Fruit fly (Drosophila melanogaster) whole organism, embryonic: Measurements from ENCODE around the gene CG31495.

ENCODE experiments used
- Abd-B ChIP-seq: fragments of 200-800 bp; sonication (Bioruptor generic); optimal IDR thresholded peaks from 2 replicates; lab custom pipeline; 2018; ENCODE audit warnings: missing biosample characterization, mild to moderate bottlenecking, missing genetic modification characterization, moderate library complexity
- Awh ChIP-seq: fragments of 200-800 bp; sonication (Bioruptor generic); IDR thresholded peaks from 2 replicates; pipeline ENCODE4, ENCODE4 v1.3.6; 2022; ENCODE audit warnings: missing biosample characterization, missing genetic modification characterization
- B-H2 ChIP-seq: fragments of 200-800 bp; sonication (Bioruptor generic); optimal IDR thresholded peaks from 2 replicates; lab custom pipeline; 2018; ENCODE audit warnings: missing biosample characterization, mild to moderate bottlenecking, missing genetic modification characterization
- Bdp1 ChIP-seq: fragments of 200-800 bp; sonication (Bioruptor generic); optimal IDR thresholded peaks from 3 replicates; lab custom pipeline; 2016; ENCODE audit warnings: missing biosample characterization, missing genetic modification characterization
- CG11085 ChIP-seq: fragments of 200-800 bp; sonication (Bioruptor generic); IDR thresholded peaks from 2 replicates; pipeline ENCODE4 v1.3.6; 2022; ENCODE audit warnings: missing biosample characterization, missing genetic modification characterization
- CG11560 ChIP-seq: fragments of 200-800 bp; sonication (Bioruptor generic); IDR thresholded peaks from 3 replicates; pipeline ENCODE4 v1.3.6; 2022; ENCODE audit warnings: missing biosample characterization, missing genetic modification characterization
- CG12299 ChIP-seq: fragments of 200-800 bp; sonication (Bioruptor generic); optimal IDR thresholded peaks from 2 replicates; lab custom pipeline; 2018; ENCODE audit warnings: missing biosample characterization, mild to moderate bottlenecking, missing genetic modification characterization
- CG13775 ChIP-seq: fragments of 200-800 bp; sonication (Bioruptor generic); optimal IDR thresholded peaks from 3 replicates; lab custom pipeline; 2017; ENCODE audit warnings: missing biosample characterization, mild to moderate bottlenecking, missing genetic modification characterization
- CG14667 ChIP-seq: fragments of 200-800 bp; sonication (Bioruptor generic); IDR thresholded peaks from 2 replicates; pipeline ENCODE4 v1.3.6; 2022; ENCODE audit warnings: missing biosample characterization, missing genetic modification characterization
- CG15601 ChIP-seq: fragments of 200-800 bp; sonication (Bioruptor generic); optimal IDR thresholded peaks from 3 replicates; lab custom pipeline; 2019; ENCODE audit warnings: missing biosample characterization, mild to moderate bottlenecking, missing genetic modification characterization, moderate library complexity
- CG1603 ChIP-seq: fragments of 200-800 bp; sonication (Bioruptor generic); optimal IDR thresholded peaks from 2 replicates; lab custom pipeline; 2019; ENCODE audit warnings: missing biosample characterization, mild to moderate bottlenecking, missing genetic modification characterization, moderate library complexity
- CG1647 ChIP-seq: fragments of 200-800 bp; sonication (Bioruptor generic); optimal IDR thresholded peaks from 3 replicates; lab custom pipeline; 2016; ENCODE audit warnings: missing biosample characterization, missing genetic modification characterization
- CG17568 ChIP-seq: fragments of 200-800 bp; sonication (Bioruptor generic); optimal IDR thresholded peaks from 2 replicates; lab custom pipeline; 2018; ENCODE audit warnings: missing biosample characterization, mild to moderate bottlenecking, missing genetic modification characterization, moderate library complexity
- CG18262 ChIP-seq: fragments of 200-800 bp; optimal IDR thresholded peaks from 3 replicates; lab custom pipeline; 2019; ENCODE audit warnings: missing biosample characterization, mild to moderate bottlenecking, missing genetic modification characterization, moderate library complexity
- CG18764 ChIP-seq: fragments of 200-800 bp; sonication (Bioruptor generic); optimal IDR thresholded peaks from 3 replicates; lab custom pipeline; 2016; ENCODE audit warnings: missing biosample characterization, missing genetic modification characterization
- CG2202 ChIP-seq: fragments of 200-800 bp; sonication (Bioruptor generic); optimal IDR thresholded peaks from 2 replicates; lab custom pipeline; 2018; ENCODE audit warnings: missing biosample characterization, mild to moderate bottlenecking, missing genetic modification characterization
- CG42726 ChIP-seq: fragments of 200-800 bp; sonication (Bioruptor generic); IDR thresholded peaks from 2 replicates; pipeline ENCODE4 v1.3.6; 2022; ENCODE audit warnings: missing biosample characterization, missing genetic modification characterization; ENCODE audit not compliant: partially characterized antibody
- CG4282 ChIP-seq: fragments of 200-800 bp; sonication (Bioruptor generic); optimal IDR thresholded peaks from 2 replicates; lab custom pipeline; 2016; ENCODE audit warnings: missing biosample characterization, missing genetic modification characterization
- CG4360 ChIP-seq: fragments of 200-800 bp; sonication (Bioruptor generic); IDR thresholded peaks from 2 replicates; pipeline ENCODE4 v1.3.6; 2022; ENCODE audit warnings: missing biosample characterization, missing genetic modification characterization
- CG5245 ChIP-seq: fragments of 200-800 bp; sonication (Bioruptor generic); optimal IDR thresholded peaks from 3 replicates; lab custom pipeline; 2016; ENCODE audit warnings: missing biosample characterization, missing genetic modification characterization
- CG7372 ChIP-seq: fragments of 200-800 bp; sonication (Bioruptor generic); IDR thresholded peaks from 2 replicates; pipeline ENCODE4 v1.3.6; 2022; ENCODE audit warnings: missing biosample characterization, missing genetic modification characterization
- CG8290 ChIP-seq, 3 experiments: fragments of 200-800 bp; sonication (Bioruptor generic); optimal IDR thresholded peaks; 2 replicates each; lab custom pipeline; 2016 to 2019; ENCODE audit warnings: missing biosample characterization in 3 of 3, missing genetic modification characterization in 3 of 3, mild to moderate bottlenecking in 2 of 3, moderate library complexity in 1 of 3
- CG8765 ChIP-seq: fragments of 200-800 bp; sonication (Bioruptor generic); IDR thresholded peaks from 2 replicates; pipeline ENCODE4 v1.3.6; 2022; ENCODE audit warnings: missing biosample characterization, missing genetic modification characterization
- CG8944 ChIP-seq: fragments of 200-800 bp; sonication (Bioruptor generic); optimal IDR thresholded peaks from 3 replicates; lab custom pipeline; 2016; ENCODE audit warnings: missing biosample characterization, missing genetic modification characterization
- CTCF ChIP-seq: fragments of 200-800 bp; sonication (Bioruptor generic); optimal IDR thresholded peaks from 2 replicates; lab custom pipeline; 2017; ENCODE audit warnings: missing biosample characterization, mild to moderate bottlenecking, missing genetic modification characterization, moderate library complexity
- Dbx ChIP-seq: fragments of 200-800 bp; sonication (Bioruptor generic); IDR thresholded peaks from 3 replicates; pipeline ENCODE4 v1.3.6; 2022; ENCODE audit warnings: missing biosample characterization, missing genetic modification characterization
- E2f2 ChIP-seq: fragments of 200-800 bp; sonication (Bioruptor generic); IDR thresholded peaks from 2 replicates; pipeline ENCODE4 v1.3.6; 2022; ENCODE audit warnings: missing biosample characterization, missing genetic modification characterization
- GATAe ChIP-seq: fragments of 200-800 bp; sonication (Bioruptor generic); conservative IDR thresholded peaks from 2 replicates; pipeline ENCODE4 v1.3.6; 2022; ENCODE audit warnings: missing biosample characterization, missing genetic modification characterization
- Nf-YB ChIP-seq: fragments of 200-800 bp; sonication (Bioruptor generic); optimal IDR thresholded peaks from 3 replicates; lab custom pipeline; 2019; ENCODE audit warnings: missing biosample characterization, mild to moderate bottlenecking, missing genetic modification characterization, moderate library complexity
- Oaz ChIP-seq: fragments of 200-800 bp; sonication (Bioruptor generic); IDR thresholded peaks from 2 replicates; pipeline ENCODE4 v1.3.6; 2022; ENCODE audit warnings: missing biosample characterization, missing genetic modification characterization
- Opbp ChIP-seq: fragments of 200-800 bp; sonication (Bioruptor generic); IDR thresholded peaks from 3 replicates; pipeline ENCODE4 v1.3.6; 2022; ENCODE audit warnings: missing biosample characterization, missing genetic modification characterization; ENCODE audit not compliant: partially characterized antibody
- PHDP ChIP-seq: fragments of 200-800 bp; sonication (Bioruptor generic); optimal IDR thresholded peaks from 3 replicates; lab custom pipeline; 2018; ENCODE audit warnings: missing biosample characterization, mild to moderate bottlenecking, missing genetic modification characterization, moderate library complexity
- Spps ChIP-seq: fragments of 200-800 bp; sonication (Bioruptor generic); optimal IDR thresholded peaks from 2 replicates; lab custom pipeline; 2018; ENCODE audit warnings: missing biosample characterization, mild to moderate bottlenecking, missing genetic modification characterization
- Sry-β ChIP-seq: fragments of 200-800 bp; sonication (Bioruptor generic); optimal IDR thresholded peaks from 2 replicates; lab custom pipeline; 2018; ENCODE audit warnings: missing biosample characterization, mild to moderate bottlenecking, missing genetic modification characterization, moderate library complexity
- ase ChIP-seq: fragments of 200-800 bp; sonication (Bioruptor generic); IDR thresholded peaks from 3 replicates; pipeline ENCODE4 v1.3.6; 2022; ENCODE audit warnings: missing biosample characterization, missing genetic modification characterization
- ato ChIP-seq: fragments of 200-800 bp; sonication (Bioruptor generic); IDR thresholded peaks from 2 replicates; pipeline ENCODE4 v1.3.6; 2022; ENCODE audit warnings: missing biosample characterization, missing genetic modification characterization; ENCODE audit not compliant: partially characterized antibody
- danr ChIP-seq: fragments of 200-800 bp; sonication (Bioruptor generic); IDR thresholded peaks from 2 replicates; pipeline ENCODE4 v1.3.6; 2022; ENCODE audit warnings: missing biosample characterization, missing genetic modification characterization
- dmrt99B ChIP-seq: fragments of 200-800 bp; sonication (Bioruptor generic); optimal IDR thresholded peaks from 2 replicates; lab custom pipeline; 2018; ENCODE audit warnings: missing biosample characterization, mild to moderate bottlenecking, missing genetic modification characterization, moderate library complexity
- dpn ChIP-seq, 2 experiments: fragments of 200-800 bp; sonication (Bioruptor generic); optimal IDR thresholded peaks; 3 replicates each; lab custom pipeline; 2016; ENCODE audit warnings: missing biosample characterization in 2 of 2, missing genetic modification characterization in 2 of 2
- emc ChIP-seq: fragments of 200-800 bp; sonication (Bioruptor generic); optimal IDR thresholded peaks from 2 replicates; lab custom pipeline; 2016; ENCODE audit warnings: missing biosample characterization, missing genetic modification characterization
- en ChIP-seq: fragments of 200-800 bp; sonication (Bioruptor generic); optimal IDR thresholded peaks from 2 replicates; lab custom pipeline; 2016; ENCODE audit warnings: missing biosample characterization, missing genetic modification characterization
- gfzf ChIP-seq: fragments of 200-800 bp; sonication (Bioruptor generic); optimal IDR thresholded peaks from 2 replicates; lab custom pipeline; 2016; ENCODE audit warnings: missing biosample characterization, mild to moderate bottlenecking, missing genetic modification characterization, moderate library complexity
- ham ChIP-seq: fragments of 200-800 bp; sonication (Bioruptor generic); IDR thresholded peaks from 2 replicates; pipeline ENCODE4 v1.3.6; 2022; ENCODE audit warnings: missing biosample characterization, missing genetic modification characterization
- insv ChIP-seq, 2 experiments: fragments of 200-800 bp; sonication (Bioruptor generic); optimal IDR thresholded peaks; 3 replicates each; lab custom pipeline; 2016 to 2018; ENCODE audit warnings: missing biosample characterization in 2 of 2, missing genetic modification characterization in 2 of 2
- lmd ChIP-seq: fragments of 200-800 bp; sonication (Bioruptor generic); IDR thresholded peaks from 2 replicates; pipeline ENCODE4 v1.3.6; 2022; ENCODE audit warnings: missing biosample characterization, missing genetic modification characterization
- luna ChIP-seq: fragments of 200-800 bp; sonication (Bioruptor generic); optimal IDR thresholded peaks from 2 replicates; lab custom pipeline; 2016; ENCODE audit warnings: missing biosample characterization, missing genetic modification characterization
- p53 ChIP-seq: fragments of 200-800 bp; sonication (Bioruptor generic); optimal IDR thresholded peaks from 2 replicates; lab custom pipeline; 2016; ENCODE audit warnings: missing biosample characterization, missing genetic modification characterization
- rib ChIP-seq: fragments of 200-800 bp; sonication (Bioruptor generic); IDR thresholded peaks from 2 replicates; pipeline ENCODE4 v1.3.6; 2022; ENCODE audit warnings: missing biosample characterization, missing genetic modification characterization
- sens ChIP-seq: fragments of 200-800 bp; sonication (Bioruptor generic); peaks from one replicate; lab custom pipeline; 2016; ENCODE audit warnings: missing biosample characterization, missing genetic modification characterization
- tap ChIP-seq: fragments of 200-800 bp; optimal IDR thresholded peaks from 3 replicates; lab custom pipeline; 2019; ENCODE audit warnings: missing biosample characterization, mild to moderate bottlenecking, missing genetic modification characterization, moderate library complexity
- ttk ChIP-seq: fragments of 200-800 bp; sonication (Bioruptor generic); IDR thresholded peaks from 2 replicates; pipeline ENCODE4 v2.1.2; 2022; ENCODE audit warnings: missing biosample characterization, missing genetic modification characterization
- twi ChIP-seq: fragments of 200-800 bp; optimal IDR thresholded peaks from 2 replicates; lab custom pipeline; 2019; ENCODE audit warnings: missing biosample characterization, mild to moderate bottlenecking, missing genetic modification characterization, moderate library complexity
- yki ChIP-seq: fragments of >200 bp; optimal IDR thresholded peaks from 3 replicates; lab custom pipeline; 2018

CG31495 gene

DNA sequence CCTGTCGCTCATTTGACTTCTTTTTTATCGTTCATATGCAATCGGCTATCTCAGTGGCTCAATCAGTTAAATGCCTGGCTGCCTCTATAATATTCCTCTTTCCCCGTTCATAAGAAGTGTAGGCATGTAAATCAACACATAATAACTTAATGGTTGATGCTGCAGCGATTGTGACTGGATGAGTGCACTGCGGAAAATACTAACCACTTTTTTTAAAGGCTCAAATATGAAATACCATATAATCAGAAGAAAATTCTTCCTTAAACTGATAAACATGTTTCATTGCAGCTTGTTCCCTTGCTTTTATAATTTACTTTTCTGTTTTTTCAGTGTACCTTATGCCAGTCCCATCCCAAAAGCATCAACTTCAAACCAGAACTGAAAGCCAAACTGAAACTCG is 45.2 kb upstream of the CG31495 start (continued):
- TF ChIP-seq lmd (GFP tag; lab: Robert Waterston, UW) (0 out of 2 replicates have a peak, but pooled peaks have one; percentile 7), CG18764 (GFP tag; lab: Kevin White, UChicago) (no peak), rib (no peak), CG18262 (tag; lab: Kevin White, UChicago) (peak; percentile 64), CG4282 (GFP tag; lab: Kevin White, UChicago) (no peak), CG1603 (peak; percentile 4), CG5245 (GFP tag; lab: Kevin White, UChicago) (no peak), CG15601 (tag; lab: Kevin White, UChicago) (peak; percentile 29), Bdp1 (GFP tag; lab: Kevin White, UChicago) (no peak), danr (GFP tag; lab: Robert Waterston, UW) (no peak), ham (GFP tag; lab: Robert Waterston, UW) (no peak), insv (GFP tag; optimal IDR thresholded peaks at IDR 0.05; lab: Kevin White, UChicago) (no peak), CG12299 (tag; lab: Kevin White, UChicago) (no peak), emc (no peak), CG11085 (no peak), sens (GFP tag; lab: Kevin White, UChicago) (peak; percentile 91), luna (GFP tag; lab: Kevin White, UChicago) (no peak), Oaz (GFP tag; lab: Robert Waterston, UW) (no peak), CG1647 (no peak), CG4360 (GFP tag; lab: Robert Waterston, UW) (no peak), E2f2 (GFP tag; lab: Robert Waterston, UW) (no peak), CG7372 (no peak), CG8944 (no peak), CG8765 (GFP tag; lab: Robert Waterston, UW) (peak; percentile 31; the same call in 1 of the 2 replicates), CG8290 (GFP tag; optimal IDR thresholded peaks at IDR 0.05; lab: Kevin White, UChicago) (no peak), CG8290 (tag; optimal IDR thresholded peaks at IDR 0.05; lab: Kevin White, UChicago) (no peak), B-H2 (no peak), Awh (GFP tag; lab: Robert Waterston, UW) (0 out of 2 replicates have a peak, but pooled peaks have one; percentile 10), ttk (GFP tag; lab: Robert Waterston, UW) (peak; percentile 26; the same call in 1 of the 2 replicates), dmrt99B (tag; lab: Kevin White, UChicago) (peak; percentile 18), CG42726 (GFP tag; lab: Robert Waterston, UW) (no peak), CG13775 (GFP tag; lab: Kevin White, UChicago) (no peak), ato (GFP tag; lab: Robert Waterston, UW) (no peak), Spps (tag; lab: Kevin White, UChicago) (peak; percentile 28), Sry-β (GFP tag; lab: Kevin White, UChicago) (no peak), en (no peak), Dbx (GFP tag; lab: Robert Waterston, UW) (no peak), tap (tag; lab: Kevin White, UChicago) (no peak), CG11560 (tag; lab: Robert Waterston, UW) (no peak), CG14667 (GFP tag; lab: Robert Waterston, UW) (0 out of 2 replicates have a peak, but pooled peaks have one; percentile 5), Nf-YB (GFP tag; lab: Kevin White, UChicago) (no peak), dpn (GFP tag; optimal IDR thresholded peaks at IDR 0.05; lab: Kevin White, UChicago) (peak in 1 of 2 experiments; percentile 32), Opbp (GFP tag; lab: Robert Waterston, UW) (no peak), yki (lab: Kevin White, UChicago) (no peak), CG2202 (peak; percentile 14), Abd-B (GFP tag; lab: Kevin White, UChicago) (peak; percentile 30), GATAe (no peak), PHDP (no peak), twi (tag; lab: Kevin White, UChicago) (no peak), p53 (no peak), ase (GFP tag; lab: Robert Waterston, UW) (peak; percentile 49; the same call in 1 of the 3 replicates), CTCF (GFP tag; lab: Kevin White, UChicago) (no peak), CG17568 (GFP tag; lab: Kevin White, UChicago) (no peak), gfzf (no peak)
